Fruit fly (Drosophila melanogaster): ENCODE data around the gene CG6839.
A peak's percentile ranks its signal among the peaks of the same experiment; 100 is the strongest.

DNA sequence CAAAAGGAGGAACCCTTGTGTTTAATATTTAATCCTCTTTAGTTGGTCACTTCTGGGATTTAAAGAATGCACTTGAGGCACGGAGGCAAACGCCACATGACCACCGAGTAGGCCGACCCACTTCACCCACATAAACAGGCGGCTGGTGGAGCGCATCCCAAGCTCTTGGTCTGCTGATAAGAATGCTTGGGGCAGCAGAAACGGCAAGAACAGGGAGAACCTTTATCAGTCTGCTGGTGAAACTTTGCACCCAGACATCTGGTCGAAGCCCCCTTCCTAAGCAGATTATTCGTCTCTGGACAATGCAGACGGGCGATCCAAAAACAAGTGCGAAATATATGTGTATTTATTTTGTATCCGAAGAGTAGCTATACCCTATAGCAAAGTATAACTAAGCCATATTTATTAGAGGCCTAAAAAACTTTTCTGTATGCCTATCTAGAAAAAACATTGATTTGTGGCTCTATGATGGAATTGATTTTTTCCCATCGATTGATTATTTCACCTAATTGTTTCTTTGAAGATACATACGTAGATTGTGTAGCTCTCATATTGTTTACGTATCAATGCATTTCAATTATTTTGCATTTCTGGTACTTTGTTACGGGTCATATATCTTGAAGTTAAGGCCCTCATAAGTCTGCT, 28.0 kb upstream of the CG6839 start:
- TF ChIP-seq D1 (tag; optimal IDR thresholded peaks at IDR 0.05): no peak
- no peak for TF ChIP-seq CG34367 (tag; optimal IDR thresholded peaks at IDR 0.05)
- peak; percentile 36 for TF ChIP-seq CG14655 (GFP tag; optimal IDR thresholded peaks at IDR 0.05)
- peak; percentile 4 for TF ChIP-seq CG17806 (tag; optimal IDR thresholded peaks at IDR 0.05)
- TF ChIP-seq CG13204 (GFP tag; optimal IDR thresholded peaks at IDR 0.05): no peak
- TF ChIP-seq EcR (GFP tag; optimal IDR thresholded peaks at IDR 0.05): peak; percentile 71

Measured in whole organism, pupa.